Fruit fly (Drosophila melanogaster): ENCODE measurements around the gene CG5478.

Gene CG5478

dm6 chr3R:15891188-15891820, 42.2 kb downstream of the CG5478 start:
- no peak for TF ChIP-seq CG11617 (GFP tag; optimal IDR thresholded peaks at IDR 0.05)
- TF ChIP-seq CG1620 (GFP tag; optimal IDR thresholded peaks at IDR 0.05), result no peak
- no peak for TF ChIP-seq cnc (optimal IDR thresholded peaks at IDR 0.05)
- TF ChIP-seq Crg-1 (GFP tag; optimal IDR thresholded peaks at IDR 0.05), result no peak
- TF ChIP-seq toe (GFP tag; optimal IDR thresholded peaks at IDR 0.05), result no peak
- peak; percentile 67 for TF ChIP-seq kay (GFP tag; ENCODE audit: borderline replicate concordance)
- TF ChIP-seq pad (GFP tag; optimal IDR thresholded peaks at IDR 0.05), result no peak
- TF ChIP-seq CG14711 (tag; optimal IDR thresholded peaks at IDR 0.05), result no peak
